Worm (Caenorhabditis elegans) whole organism, L4 larva: ENCODE measurements around the gene C16C8.26.

Source experiments
- aly-2 ChIP-seq: sonication (generic microtip); optimal IDR thresholded peaks from 2 replicates; lab custom pipeline; 2018; ENCODE audit warnings: missing biosample characterization, missing genetic modification characterization
- ama-1 ChIP-seq: fragments of 150-350 bp; optimal IDR thresholded peaks from 2 replicates; lab custom pipeline; 2014; ENCODE audit warnings: inconsistent platforms, mixed read lengths
- ceh-20 ChIP-seq: fragments of 200-800 bp; sonication (Bioruptor generic); IDR thresholded peaks from 2 replicates; pipeline ENCODE4 v1.3.6; 2022; ENCODE audit warnings: missing genetic modification reagents, missing genetic modification characterization, missing compliant biosample characterization
- ceh-82 ChIP-seq: sonication (generic microtip); optimal IDR thresholded peaks from 2 replicates; lab custom pipeline; 2017; ENCODE audit warnings: missing biosample characterization, missing genetic modification characterization
- mdl-1 ChIP-seq, 2 experiments: fragments of 150-350 bp in 1 of 2; sonication (generic microtip) in 1 of 2; optimal IDR thresholded peaks; 2 replicates each; lab custom pipeline; 2014 to 2017; ENCODE audit warnings: missing biosample characterization in 2 of 2, missing genetic modification characterization in 2 of 2
- nhr-102 ChIP-seq: sonication (generic microtip); optimal IDR thresholded peaks from 2 replicates; lab custom pipeline; 2016; ENCODE audit warnings: mild to moderate bottlenecking, missing genetic modification characterization, moderate library complexity, missing compliant biosample characterization
- unc-39 ChIP-seq: sonication (generic microtip); optimal IDR thresholded peaks from 2 replicates; lab custom pipeline; 2017; ENCODE audit warnings: missing biosample characterization, missing genetic modification characterization
- unc-62 ChIP-seq, 3 experiments: fragments of 150-350 bp in 1 of 3; sonication (generic microtip); optimal IDR thresholded peaks in 2 of 3; peaks in 1 of 3; 1 replicate in 1 of 3; 2 replicates in 2 of 3; lab custom pipeline; 2014 to 2017; ENCODE audit warnings: missing biosample characterization in 3 of 3, missing genetic modification characterization in 3 of 3, missing genetic modification reagents in 3 of 3, missing genotype in 1 of 3
- zfp-2 ChIP-seq: sonication (generic microtip); optimal IDR thresholded peaks from 2 replicates; lab custom pipeline; 2016; ENCODE audit warnings: mild to moderate bottlenecking, missing genetic modification characterization, missing compliant biosample characterization
- zip-11 ChIP-seq: fragments of 200-800 bp; sonication (Bioruptor generic); IDR thresholded peaks from 2 replicates; pipeline ENCODE4 v1.3.6; 2022; ENCODE audit warnings: missing genetic modification characterization, missing compliant biosample characterization
- zip-2 ChIP-seq: fragments of 150-350 bp; optimal IDR thresholded peaks from 2 replicates; lab custom pipeline; 2014; ENCODE audit warnings: missing biosample characterization, missing genetic modification characterization
- ztf-11 ChIP-seq: fragments of 150-350 bp; optimal IDR thresholded peaks from 2 replicates; lab custom pipeline; 2014; ENCODE audit warnings: missing biosample characterization, missing genetic modification characterization

DNA sequence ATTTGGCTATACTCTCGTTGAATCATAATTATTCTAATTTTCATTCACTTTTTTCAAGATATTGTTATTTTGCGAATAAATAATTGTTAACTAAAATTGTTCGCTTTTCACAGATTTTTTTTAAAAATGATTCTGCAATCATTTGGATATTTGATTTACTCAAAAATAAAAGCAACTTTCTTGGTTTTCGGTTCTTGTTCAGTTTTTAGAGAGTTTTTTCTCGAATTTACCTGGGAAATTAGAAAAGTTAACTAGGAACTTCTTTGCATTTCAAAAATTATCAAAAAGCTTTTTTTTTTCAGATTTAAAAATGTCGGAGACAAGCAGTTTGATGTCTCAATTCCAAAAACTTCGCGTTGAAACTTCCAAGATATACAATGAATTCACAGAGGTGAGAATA lies 11.5 kb downstream of the C16C8.26 start, which contains the start of the genes C16C8.20 and gldi-6:
- TF ChIP-seq ztf-11, result no peak
- no peak for TF ChIP-seq zfp-2 (tag; lab: Kevin White, UChicago)
- TF ChIP-seq unc-39 (tag; lab: Kevin White, UChicago), result no peak
- TF ChIP-seq unc-62 (GFP tag; optimal IDR thresholded peaks at IDR 0.05 in 1 of 2; lab: Kevin White, UChicago), result no peak
- TF ChIP-seq unc-62 (tag; optimal IDR thresholded peaks at IDR 0.05; lab: Kevin White, UChicago), result no peak
- TF ChIP-seq ceh-20, result no peak
- no peak for TF ChIP-seq zip-11 (GFP tag; lab: Robert Waterston, UW)
- no peak for TF ChIP-seq aly-2 (tag; lab: Kevin White, UChicago)
- no peak for TF ChIP-seq ama-1 (lab: Kevin White, UChicago)
- TF ChIP-seq mdl-1 (tag; optimal IDR thresholded peaks at IDR 0.05; lab: Kevin White, UChicago), result no peak
- TF ChIP-seq zip-2, result no peak
- TF ChIP-seq ceh-82 (tag; lab: Kevin White, UChicago), result no peak
- no peak for TF ChIP-seq nhr-102 (tag; lab: Kevin White, UChicago)
